Worm (Caenorhabditis elegans) whole organism, early embryonic: Measurements from ENCODE around the gene hint-3.

ENCODE experiments used
- aly-1 ChIP-seq: sonication (generic microtip); optimal IDR thresholded peaks from 2 replicates; lab custom pipeline; 2016; ENCODE audit warnings: missing genetic modification characterization, missing compliant biosample characterization
- ama-1 ChIP-seq: fragments of 150-350 bp; optimal IDR thresholded peaks from 2 replicates; lab custom pipeline; 2014
- hnd-1 ChIP-seq: sonication (generic microtip); optimal IDR thresholded peaks from 2 replicates; lab custom pipeline; 2016; ENCODE audit warnings: missing genetic modification characterization, missing compliant biosample characterization
- scrt-1 ChIP-seq: fragments of 200-800 bp; sonication (Bioruptor generic); IDR thresholded peaks from 2 replicates; pipeline ENCODE4 v1.3.6; 2022; ENCODE audit warnings: missing genetic modification characterization, missing compliant biosample characterization

- TF ChIP-seq ama-1 (lab: Kevin White, UChicago) (no peak), scrt-1 (GFP tag; lab: Robert Waterston, UW) (no peak), aly-1 (no peak), hnd-1 (tag; lab: Kevin White, UChicago) (no peak)
These were observed 38.3 kb upstream of the hint-3 start, which contains the start of gene ZK105.14 for ce11 chrV:7721945-7722344.
